Worm (Caenorhabditis elegans): Measurements from ENCODE around the gene wrt-5.

- TF ChIP-seq ceh-36 (tag; optimal IDR thresholded peaks at IDR 0.05) (no peak), scrt-1 (GFP tag; IDR thresholded peaks at IDR 0.05) (no peak), ama-1 (optimal IDR thresholded peaks at IDR 0.05) (no peak), tbx-11 (GFP tag; IDR thresholded peaks at IDR 0.05) (no peak), tra-4 (tag; optimal IDR thresholded peaks at IDR 0.05) (no peak), hmg-4 (GFP tag; optimal IDR thresholded peaks at IDR 0.05) (no peak), aly-1 (tag; optimal IDR thresholded peaks at IDR 0.05) (no peak), sea-1 (GFP tag; conservative IDR thresholded peaks at IDR 0.05) (no peak), hnd-1 (tag; optimal IDR thresholded peaks at IDR 0.05) (no peak), F13C5.2 (tag; optimal IDR thresholded peaks at IDR 0.05) (no peak), tbx-37 (GFP tag; conservative IDR thresholded peaks at IDR 0.05) (no peak)
Observed at ce11 chrIV:4093087-4093486, 41.6 kb upstream of the wrt-5 start.
